Fruit fly (Drosophila melanogaster) whole organism, pupa: ENCODE results near the gene Cubn.

Experiments
- CG32121 ChIP-seq: fragments of 200-800 bp; sonication (Bioruptor generic); IDR thresholded peaks from 2 replicates; pipeline ENCODE4 v1.3.6; 2022; ENCODE audit warnings: missing biosample characterization, missing genetic modification characterization
- Pif1B ChIP-seq: fragments of 200-800 bp; sonication (Bioruptor generic); optimal IDR thresholded peaks from 3 replicates; lab custom pipeline; 2016; ENCODE audit warnings: missing biosample characterization, missing genetic modification characterization
- gl ChIP-seq: fragments of 200-800 bp; sonication (Bioruptor generic); optimal IDR thresholded peaks from 2 replicates; lab custom pipeline; 2018; ENCODE audit warnings: missing biosample characterization, mild to moderate bottlenecking, missing genetic modification characterization
- rn ChIP-seq: fragments of 200-800 bp; sonication (Bioruptor generic); IDR thresholded peaks from 2 replicates; pipeline ENCODE4 v1.3.6; 2022; ENCODE audit warnings: missing biosample characterization, missing genetic modification characterization

- no peak for TF ChIP-seq Pif1B (GFP tag; lab: Kevin White, UChicago)
- TF ChIP-seq gl (tag; lab: Kevin White, UChicago), result no peak
- TF ChIP-seq rn (GFP tag; lab: Robert Waterston, UW), result no peak
- TF ChIP-seq CG32121, result no peak
Measured at dm6 chrX:9581869-9582268, 10.8 kb upstream of the Cubn start.
